Worm (Caenorhabditis elegans): ENCODE data around the gene K05D4.9.

ce11 chrV:16210257-16211002 lies 38.8 kb upstream of the K05D4.9 start, which contains the start of gene F11A5.16:
- TF ChIP-seq klf-2 (GFP tag; conservative IDR thresholded peaks at IDR 0.05) (no peak), ztf-23 (GFP tag; IDR thresholded peaks at IDR 0.05) (no peak), cog-1 (tag; optimal IDR thresholded peaks at IDR 0.05) (no peak), flt-1 (GFP tag; IDR thresholded peaks at IDR 0.05) (no peak)

Data from whole organism, midembryonic.